Worm (Caenorhabditis elegans): Measurements from ENCODE around the gene lig-4.

Gene lig-4

DNA sequence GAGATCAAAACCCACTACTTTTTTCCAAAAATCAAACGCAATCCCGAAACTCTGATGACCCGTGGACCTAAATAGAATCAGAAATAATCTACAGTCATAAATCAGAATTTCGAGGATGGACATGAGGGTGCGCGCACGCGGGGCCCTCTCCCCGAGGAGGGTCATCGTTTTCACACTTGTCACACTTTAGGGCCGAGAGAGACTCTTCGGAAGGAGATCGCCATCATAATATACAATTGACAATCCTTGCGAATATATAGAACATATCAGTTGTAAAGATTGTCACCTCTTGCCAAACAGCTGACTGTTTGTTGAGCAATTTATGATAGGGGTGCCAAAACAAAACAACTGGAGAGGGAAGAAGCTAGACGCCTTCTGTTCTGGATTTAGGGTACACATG is 8.8 kb downstream of the lig-4 start:
- no peak for TF ChIP-seq R02D3.7 (tag; optimal IDR thresholded peaks at IDR 0.05)

DNA sequence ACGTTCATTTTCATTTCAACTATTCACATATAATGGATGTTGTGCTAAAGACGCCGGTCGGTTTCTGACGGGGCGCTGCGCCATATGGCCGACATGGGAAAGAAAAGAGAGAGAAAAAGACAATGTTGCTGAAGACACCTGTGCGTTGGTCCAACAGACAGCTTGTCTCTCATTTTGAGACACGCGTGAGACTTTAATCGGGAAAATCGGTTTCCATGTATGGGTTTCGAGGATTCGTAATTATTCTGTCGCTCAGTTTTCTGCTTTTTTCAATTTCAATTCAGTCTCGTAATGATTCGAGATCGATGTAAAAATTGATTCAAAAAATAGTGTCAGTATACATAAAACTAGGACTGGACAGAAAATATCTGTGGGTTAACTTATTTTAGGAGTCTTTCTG is 9.6 kb downstream of the lig-4 start:
- peak in 1 of 2 experiments; percentile 97 for TF ChIP-seq unc-62 (GFP tag; optimal IDR thresholded peaks at IDR 0.05 in 1 of 2)
- TF ChIP-seq unc-62 (tag; optimal IDR thresholded peaks at IDR 0.05): no peak
- TF ChIP-seq Y5F2A.4 (GFP tag; optimal IDR thresholded peaks at IDR 0.05): no peak

DNA sequence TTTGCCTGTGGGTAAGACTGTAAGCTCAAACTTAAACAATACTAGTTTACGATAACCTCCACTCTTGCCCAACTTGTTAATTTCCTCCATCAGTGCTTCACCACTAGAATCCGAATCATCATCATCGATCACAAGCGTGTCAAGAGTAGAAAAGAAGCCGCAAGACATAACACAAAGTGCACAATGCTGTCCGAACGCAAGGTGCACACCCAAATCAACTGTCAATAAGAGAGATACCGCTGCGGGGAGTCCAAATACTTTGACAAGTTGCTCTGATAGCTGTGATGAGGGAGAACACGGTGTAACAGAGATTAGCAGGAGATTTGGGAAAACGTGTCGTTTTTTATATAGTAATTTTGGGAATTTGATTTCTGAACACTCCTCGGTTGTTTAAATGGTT is 10.1 kb downstream of the lig-4 start:
- peak in 1 of 2 experiments; percentile 88 for TF ChIP-seq unc-62 (GFP tag; optimal IDR thresholded peaks at IDR 0.05 in 1 of 2)
- no peak for TF ChIP-seq unc-62 (tag; optimal IDR thresholded peaks at IDR 0.05)
- TF ChIP-seq nhr-76 (tag; optimal IDR thresholded peaks at IDR 0.05): no peak
- TF ChIP-seq mxl-2 (GFP tag; conservative IDR thresholded peaks at IDR 0.05): no peak
- TF ChIP-seq hlh-30 (tag; optimal IDR thresholded peaks at IDR 0.05; ENCODE audit: insufficient read depth): no peak
- peak; percentile 14 for TF ChIP-seq aha-1 (tag)
- TF ChIP-seq ZK546.5 (tag; optimal IDR thresholded peaks at IDR 0.05): no peak
- TF ChIP-seq nhr-41 (GFP tag; IDR thresholded peaks at IDR 0.05): no peak

DNA sequence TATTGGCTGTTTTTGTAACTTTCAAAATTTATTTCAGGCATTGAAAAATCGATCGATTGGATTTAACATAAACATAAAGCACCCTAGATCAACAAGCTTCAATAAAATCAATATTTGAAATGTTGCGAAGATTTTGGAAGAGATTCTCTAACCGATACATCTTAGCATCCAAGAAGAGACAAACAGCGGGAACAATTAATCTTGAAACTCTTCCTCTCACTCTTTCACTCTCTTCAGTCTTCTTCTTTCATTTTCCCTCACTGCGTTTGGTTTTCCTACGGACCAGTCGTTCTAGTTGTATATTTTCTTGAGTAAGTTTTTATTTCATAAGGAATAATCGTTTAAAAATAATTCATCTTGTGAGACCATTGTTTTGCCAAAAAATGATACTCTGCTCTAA is 11.7 kb downstream of the lig-4 start:
- no peak for TF ChIP-seq dmd-8 (GFP tag; IDR thresholded peaks at IDR 0.05)
- TF ChIP-seq tag-97 (GFP tag; IDR thresholded peaks at IDR 0.05): no peak
- no peak for TF ChIP-seq zag-1 (tag; optimal IDR thresholded peaks at IDR 0.05)
- peak in 1 of 2 experiments; percentile 66 for TF ChIP-seq unc-62 (GFP tag; optimal IDR thresholded peaks at IDR 0.05 in 1 of 2)
- no peak for TF ChIP-seq unc-62 (tag; optimal IDR thresholded peaks at IDR 0.05)
- TF ChIP-seq nhr-11 (tag; optimal IDR thresholded peaks at IDR 0.05): no peak
- TF ChIP-seq ceh-28 (tag; optimal IDR thresholded peaks at IDR 0.05): peak; percentile 14

DNA sequence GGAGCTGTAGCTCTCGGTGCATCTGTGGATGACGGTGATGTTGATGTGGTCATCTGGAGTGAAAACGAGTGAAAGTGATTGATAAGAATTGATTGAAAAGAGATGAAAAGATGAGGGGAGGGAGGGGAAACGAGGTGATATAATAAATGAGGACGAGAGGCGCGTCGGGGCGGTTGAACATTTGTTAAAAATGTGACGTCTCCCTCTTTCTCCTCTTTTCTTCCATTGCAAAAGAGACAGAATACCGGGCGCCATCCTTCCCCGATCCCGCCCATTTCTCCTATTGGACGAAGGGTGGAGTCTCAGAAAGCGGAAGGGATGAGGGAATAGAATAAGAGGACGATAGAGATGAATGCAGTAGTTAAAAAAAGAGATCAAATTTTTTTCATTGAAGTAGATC is 13.4 kb downstream of the lig-4 start:
- TF ChIP-seq mep-1 (tag; optimal IDR thresholded peaks at IDR 0.05) (peak; percentile 10), unc-130 (GFP tag; optimal IDR thresholded peaks at IDR 0.05) (no peak), nhr-41 (GFP tag; IDR thresholded peaks at IDR 0.05) (no peak), lin-38 (GFP tag; IDR thresholded peaks at IDR 0.05) (no peak), mxl-2 (GFP tag; conservative IDR thresholded peaks at IDR 0.05) (no peak), unc-62 (GFP tag; optimal IDR thresholded peaks at IDR 0.05 in 1 of 2) (peak in 1 of 2 experiments; percentile 100), unc-62 (tag; optimal IDR thresholded peaks at IDR 0.05) (no peak), ztf-7 (tag; optimal IDR thresholded peaks at IDR 0.05) (no peak), T20F7.1 (GFP tag; optimal IDR thresholded peaks at IDR 0.05) (no peak), aly-2 (tag; optimal IDR thresholded peaks at IDR 0.05) (no peak), hif-1 (tag; optimal IDR thresholded peaks at IDR 0.05) (no peak), zfp-2 (tag; optimal IDR thresholded peaks at IDR 0.05) (no peak), lin-1 (GFP tag; IDR thresholded peaks at IDR 0.05) (no peak), duxl-1 (tag; optimal IDR thresholded peaks at IDR 0.05; ENCODE audit: poor library complexity) (peak; percentile 56), mxl-3 (GFP tag; optimal IDR thresholded peaks at IDR 0.05) (peak; percentile 11), nhr-237 (tag; optimal IDR thresholded peaks at IDR 0.05) (no peak), zip-2 (tag; optimal IDR thresholded peaks at IDR 0.05) (no peak), egl-43 (GFP tag; IDR thresholded peaks at IDR 0.05) (no peak), zag-1 (tag; optimal IDR thresholded peaks at IDR 0.05) (no peak), T26A8.4 (GFP tag; IDR thresholded peaks at IDR 0.05) (no peak), lim-7 (GFP tag; IDR thresholded peaks at IDR 0.05) (no peak), madf-9 (GFP tag; conservative IDR thresholded peaks at IDR 0.05) (no peak), tra-1 (GFP tag; IDR thresholded peaks at IDR 0.05) (peak; percentile 60; the same call in 1 of the 2 replicates), dve-1 (tag; optimal IDR thresholded peaks at IDR 0.05; ENCODE audit: insufficient read depth) (no peak), ceh-20 (GFP tag; IDR thresholded peaks at IDR 0.05) (peak; percentile 51; the same call in 1 of the 2 replicates), lsy-2 (tag; optimal IDR thresholded peaks at IDR 0.05) (peak in 1 of 2 experiments; percentile 76), nhr-42 (GFP tag; IDR thresholded peaks at IDR 0.05) (no peak), Y48G9A.11 (GFP tag; IDR thresholded peaks at IDR 0.05) (no peak), aha-1 (tag) (peak; percentile 30), mes-2 (tag; optimal IDR thresholded peaks at IDR 0.05; ENCODE audit: poor library complexity, severe bottlenecking) (no peak), nhr-111 (GFP tag; optimal IDR thresholded peaks at IDR 0.05) (no peak), tag-97 (GFP tag; IDR thresholded peaks at IDR 0.05) (no peak), nhr-28 (tag; optimal IDR thresholded peaks at IDR 0.05) (no peak), F26F4.8 (GFP tag; conservative IDR thresholded peaks at IDR 0.05) (no peak), set-16 (GFP tag; IDR thresholded peaks at IDR 0.05) (no peak)

All from whole organism, L4 larva.